Worm (Caenorhabditis elegans) whole organism, L3 larva: ENCODE data around the gene W03C9.6.

ENCODE experiments used
- R02D3.7 ChIP-seq: fragments of 150-350 bp; optimal IDR thresholded peaks from 2 replicates; lab custom pipeline; 2014; ENCODE audit warnings: missing biosample characterization, missing genetic modification characterization
- ZK546.5 ChIP-seq: sonication (generic microtip); optimal IDR thresholded peaks from 2 replicates; lab custom pipeline; 2017; ENCODE audit warnings: missing biosample characterization, missing genetic modification characterization
- aly-2 ChIP-seq: fragments of 150-350 bp; optimal IDR thresholded peaks from 2 replicates; lab custom pipeline; 2014; ENCODE audit warnings: missing biosample characterization, missing genetic modification characterization
- ama-1 ChIP-seq: fragments of 150-350 bp; optimal IDR thresholded peaks from 2 replicates; lab custom pipeline; 2018
- ceh-16 ChIP-seq: sonication (generic microtip); optimal IDR thresholded peaks from 2 replicates; lab custom pipeline; 2017; ENCODE audit warnings: missing biosample characterization, missing genetic modification characterization
- ceh-28 ChIP-seq: fragments of 150-350 bp; optimal IDR thresholded peaks from 2 replicates; lab custom pipeline; 2014; ENCODE audit warnings: missing biosample characterization, missing genetic modification reagents, missing genetic modification characterization
- ceh-82 ChIP-seq: fragments of 150-350 bp; optimal IDR thresholded peaks from 2 replicates; lab custom pipeline; 2014; ENCODE audit warnings: missing biosample characterization, missing genetic modification characterization
- ceh-9 ChIP-seq: sonication (generic microtip); optimal IDR thresholded peaks from 2 replicates; lab custom pipeline; 2018; ENCODE audit warnings: missing biosample characterization, missing genetic modification characterization
- daf-12 ChIP-seq: fragments of 150-350 bp; optimal IDR thresholded peaks from 2 replicates; lab custom pipeline; 2014; ENCODE audit warnings: missing biosample characterization, missing genetic modification reagents, missing genetic modification characterization
- egl-27 ChIP-seq: sonication (generic microtip); optimal IDR thresholded peaks from 4 replicates; lab custom pipeline; 2017; ENCODE audit warnings: missing biosample characterization, missing genetic modification reagents, missing genetic modification characterization
- egl-5 ChIP-seq: fragments of 150-350 bp; optimal IDR thresholded peaks from 2 replicates; lab custom pipeline; 2017; ENCODE audit warnings: missing biosample characterization, missing genetic modification reagents, missing genetic modification characterization, inconsistent platforms
- elt-1 ChIP-seq: fragments of 150-350 bp; optimal IDR thresholded peaks from 2 replicates; lab custom pipeline; 2014; ENCODE audit warnings: missing biosample characterization, missing genetic modification characterization
- elt-2 ChIP-seq: sonication (generic microtip); optimal IDR thresholded peaks from 2 replicates; lab custom pipeline; 2016; ENCODE audit warnings: missing genetic modification reagents, mild to moderate bottlenecking, missing genetic modification characterization, missing compliant biosample characterization
- elt-3 ChIP-seq, 3 experiments: fragments of 150-350 bp in 1 of 3; sonication (generic microtip) in 2 of 3; optimal IDR thresholded peaks; 2 replicates in 2 of 3; 4 replicates in 1 of 3; lab custom pipeline; 2014 to 2017; ENCODE audit warnings: missing biosample characterization in 3 of 3, missing genetic modification characterization in 3 of 3
- eor-1 ChIP-seq, 2 experiments: fragments of 150-350 bp; optimal IDR thresholded peaks; 2 replicates each; lab custom pipeline; 2014 to 2018; ENCODE audit warnings: missing biosample characterization in 2 of 2, missing genetic modification characterization in 2 of 2
- fkh-10 ChIP-seq: sonication (generic microtip); optimal IDR thresholded peaks from 2 replicates; lab custom pipeline; 2017; ENCODE audit warnings: missing biosample characterization, missing genetic modification reagents, missing genetic modification characterization
- fkh-2 ChIP-seq: fragments of 150-350 bp; optimal IDR thresholded peaks from 2 replicates; lab custom pipeline; 2014; ENCODE audit warnings: missing biosample characterization, missing genetic modification reagents, missing genetic modification characterization
- fos-1 ChIP-seq: fragments of 150-350 bp; optimal IDR thresholded peaks from 2 replicates; lab custom pipeline; 2014; ENCODE audit warnings: missing biosample characterization, missing genetic modification characterization
- hmg-11 ChIP-seq: sonication (generic microtip); optimal IDR thresholded peaks from 2 replicates; lab custom pipeline; 2016; ENCODE audit warnings: missing genetic modification characterization, missing compliant biosample characterization
- jun-1 ChIP-seq: fragments of 150-350 bp; optimal IDR thresholded peaks from 2 replicates; lab custom pipeline; 2014; ENCODE audit warnings: missing biosample characterization, missing genetic modification reagents, missing genetic modification characterization
- lin-15B ChIP-seq: fragments of 150-350 bp; optimal IDR thresholded peaks from 2 replicates; lab custom pipeline; 2014; ENCODE audit warnings: missing biosample characterization, missing genetic modification characterization
- lin-39 ChIP-seq: fragments of 150-350 bp; optimal IDR thresholded peaks from 2 replicates; lab custom pipeline; 2018; ENCODE audit warnings: missing biosample characterization, missing genetic modification reagents, missing genetic modification characterization
- lsy-12 ChIP-seq: sonication (generic microtip); optimal IDR thresholded peaks from 2 replicates; lab custom pipeline; 2016; ENCODE audit warnings: mild to moderate bottlenecking, missing genetic modification characterization, missing compliant biosample characterization
- mdl-1 ChIP-seq: fragments of 150-350 bp; optimal IDR thresholded peaks from 2 replicates; lab custom pipeline; 2014; ENCODE audit warnings: missing biosample characterization, missing genetic modification characterization
- mml-1 ChIP-seq: fragments of 150-350 bp; sonication (generic microtip); optimal IDR thresholded peaks from 3 replicates; lab custom pipeline; 2014; ENCODE audit warnings: missing biosample characterization, missing genetic modification characterization
- nfya-1 ChIP-seq: sonication (generic microtip); optimal IDR thresholded peaks from 2 replicates; lab custom pipeline; 2017; ENCODE audit warnings: missing genetic modification characterization, mild to moderate bottlenecking, missing compliant biosample characterization, antibody characterized with exemption, moderate library complexity; ENCODE audit not compliant: insufficient read depth
- nhr-11 ChIP-seq: fragments of 150-350 bp; optimal IDR thresholded peaks from 2 replicates; lab custom pipeline; 2014; ENCODE audit warnings: missing biosample characterization, missing genetic modification characterization
- nhr-12 ChIP-seq: fragments of 150-350 bp; optimal IDR thresholded peaks from 2 replicates; lab custom pipeline; 2014; ENCODE audit warnings: missing biosample characterization, missing genetic modification characterization
- nhr-23 ChIP-seq: fragments of 150-350 bp; optimal IDR thresholded peaks from 2 replicates; lab custom pipeline; 2014; ENCODE audit warnings: missing biosample characterization, missing genetic modification reagents, missing genetic modification characterization
- nhr-237 ChIP-seq: fragments of 150-350 bp; optimal IDR thresholded peaks from 2 replicates; lab custom pipeline; 2014; ENCODE audit warnings: missing biosample characterization, missing genetic modification characterization
- nhr-25 ChIP-seq: sonication (generic microtip); optimal IDR thresholded peaks from 2 replicates; lab custom pipeline; 2017; ENCODE audit warnings: missing biosample characterization, missing genetic modification characterization
- nhr-28 ChIP-seq: fragments of 150-350 bp; optimal IDR thresholded peaks from 2 replicates; lab custom pipeline; 2014; ENCODE audit warnings: missing biosample characterization, missing genetic modification characterization
- nhr-43 ChIP-seq: sonication (generic microtip); optimal IDR thresholded peaks from 2 replicates; lab custom pipeline; 2016; ENCODE audit warnings: mild to moderate bottlenecking, missing genetic modification characterization, missing compliant biosample characterization; ENCODE audit not compliant: poor library complexity, severe bottlenecking
- nhr-67 ChIP-seq: fragments of 150-350 bp; optimal IDR thresholded peaks from 2 replicates; lab custom pipeline; 2014; ENCODE audit warnings: missing biosample characterization, missing genetic modification characterization
- nhr-76 ChIP-seq: fragments of 150-350 bp; sonication (generic microtip); optimal IDR thresholded peaks from 5 replicates; lab custom pipeline; 2014; ENCODE audit warnings: missing biosample characterization, missing genetic modification characterization
- nhr-77 ChIP-seq: fragments of 150-350 bp; optimal IDR thresholded peaks from 2 replicates; lab custom pipeline; 2014; ENCODE audit warnings: missing biosample characterization, missing genetic modification characterization
- pha-4 ChIP-seq: fragments of 150-350 bp; optimal IDR thresholded peaks from 2 replicates; lab custom pipeline; 2014; ENCODE audit warnings: missing biosample characterization, missing genetic modification reagents, missing genetic modification characterization
- pqm-1 ChIP-seq: fragments of 150-350 bp; optimal IDR thresholded peaks from 2 replicates; lab custom pipeline; 2017; ENCODE audit warnings: missing biosample characterization, missing genetic modification characterization, inconsistent platforms
- sea-2 ChIP-seq: fragments of 150-350 bp; sonication (generic microtip); optimal IDR thresholded peaks from 4 replicates; lab custom pipeline; 2014; ENCODE audit warnings: missing biosample characterization, missing genetic modification reagents, missing genetic modification characterization
- skn-1 ChIP-seq: fragments of 150-350 bp; optimal IDR thresholded peaks from 2 replicates; lab custom pipeline; 2014; ENCODE audit warnings: missing biosample characterization, missing genetic modification characterization
- snpc-4 ChIP-seq: fragments of 150-350 bp; optimal IDR thresholded peaks from 2 replicates; lab custom pipeline; 2014; ENCODE audit warnings: missing biosample characterization, missing genetic modification characterization
- tbx-2 ChIP-seq: sonication (generic microtip); optimal IDR thresholded peaks from 2 replicates; lab custom pipeline; 2016; ENCODE audit warnings: mild to moderate bottlenecking, missing genetic modification characterization, missing compliant biosample characterization
- unc-39 ChIP-seq: sonication (generic microtip); optimal IDR thresholded peaks from 4 replicates; lab custom pipeline; 2017; ENCODE audit warnings: missing biosample characterization, missing genetic modification characterization
- unc-62 ChIP-seq: fragments of 150-350 bp; sonication (generic microtip); optimal IDR thresholded peaks from 4 replicates; lab custom pipeline; 2014; ENCODE audit warnings: missing biosample characterization, missing genetic modification reagents, missing genetic modification characterization
- zag-1 ChIP-seq: fragments of 150-350 bp; optimal IDR thresholded peaks from 2 replicates; lab custom pipeline; 2014; ENCODE audit warnings: missing biosample characterization, missing genetic modification characterization
- ztf-11 ChIP-seq: fragments of 150-350 bp; optimal IDR thresholded peaks from 2 replicates; lab custom pipeline; 2014; ENCODE audit warnings: missing biosample characterization, missing genetic modification characterization
- ztf-4 ChIP-seq: fragments of 150-350 bp; optimal IDR thresholded peaks from 2 replicates; lab custom pipeline; 2014; ENCODE audit warnings: missing biosample characterization, missing genetic modification characterization

The W03C9.6 gene

DNA sequence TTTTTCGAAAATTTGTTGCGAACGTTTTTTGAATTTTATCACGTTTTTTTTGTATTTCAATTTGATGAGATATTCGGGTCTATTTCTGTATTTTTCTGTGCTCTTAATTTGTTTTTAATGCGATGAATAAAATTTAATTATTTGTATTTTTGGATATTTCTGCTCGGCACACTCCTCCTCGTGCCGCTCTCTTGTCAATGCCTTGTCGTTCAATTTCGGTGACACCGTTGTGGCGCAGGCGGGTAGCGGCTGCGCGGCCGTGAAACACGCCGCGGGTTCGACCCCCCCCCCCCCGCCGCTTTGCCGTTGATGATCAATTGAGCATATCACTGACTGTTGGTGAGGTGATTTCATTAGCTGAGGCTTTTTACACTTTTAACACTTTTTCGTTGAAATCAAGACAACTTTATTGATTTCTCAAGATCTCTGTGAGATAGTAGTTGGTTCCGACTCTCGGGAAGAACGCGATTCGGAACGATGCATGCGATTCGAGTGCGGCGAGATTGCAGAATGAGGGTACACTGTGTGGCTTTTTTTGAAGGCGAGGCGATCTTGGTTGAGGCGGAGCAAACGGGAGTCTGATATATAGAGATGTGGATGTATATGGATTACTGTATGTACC is 6.4 kb downstream of the W03C9.6 start:
- peak; percentile 16 for TF ChIP-seq lin-15B (tag; lab: Kevin White, UChicago)
- TF ChIP-seq ztf-4 (tag; lab: Kevin White, UChicago), result peak; percentile 22
- no peak for TF ChIP-seq ztf-11 (tag; lab: Kevin White, UChicago)
- TF ChIP-seq nhr-12 (tag; lab: Kevin White, UChicago), result no peak
- TF ChIP-seq nhr-28 (tag; lab: Kevin White, UChicago), result no peak
- no peak for TF ChIP-seq nhr-77 (tag; lab: Kevin White, UChicago)
- TF ChIP-seq nhr-237 (tag; lab: Kevin White, UChicago), result no peak
- TF ChIP-seq nhr-25, result no peak
- TF ChIP-seq daf-12, result no peak
- no peak for TF ChIP-seq fkh-10 (GFP tag; lab: Kevin White, UChicago)
- peak; percentile 15 for TF ChIP-seq nhr-76
- TF ChIP-seq elt-3 (tag; optimal IDR thresholded peaks at IDR 0.05; lab: Kevin White, UChicago), result peak in 1 of 3 experiments; percentile 31
- TF ChIP-seq eor-1 (tag; optimal IDR thresholded peaks at IDR 0.05; lab: Kevin White, UChicago), result no peak
- TF ChIP-seq ama-1 (lab: Kevin White, UChicago), result no peak
- no peak for TF ChIP-seq ceh-16
- TF ChIP-seq tbx-2 (tag; lab: Kevin White, UChicago), result peak; percentile 80
- TF ChIP-seq R02D3.7 (tag; lab: Kevin White, UChicago), result peak; percentile 68
- TF ChIP-seq snpc-4 (tag; lab: Kevin White, UChicago), result peak; percentile 38
- peak; percentile 93 for TF ChIP-seq hmg-11 (tag; lab: Kevin White, UChicago)
- no peak for TF ChIP-seq aly-2
- no peak for TF ChIP-seq fkh-2 (tag; lab: Kevin White, UChicago)
- peak; percentile 57 for TF ChIP-seq elt-2 (tag; lab: Kevin White, UChicago)
- no peak for TF ChIP-seq nhr-67
- TF ChIP-seq ZK546.5 (tag; lab: Kevin White, UChicago), result no peak
- TF ChIP-seq egl-27 (tag; lab: Kevin White, UChicago), result no peak
- TF ChIP-seq unc-62 (GFP tag; lab: Kevin White, UChicago), result no peak
- peak; percentile 62 for TF ChIP-seq nfya-1 (tag; lab: Kevin White, UChicago)
- no peak for TF ChIP-seq mdl-1
- no peak for TF ChIP-seq elt-1
- TF ChIP-seq skn-1, result no peak
- TF ChIP-seq nhr-23 (tag; lab: Kevin White, UChicago), result peak; percentile 12
- peak; percentile 27 for TF ChIP-seq jun-1 (tag; lab: Kevin White, UChicago)
- TF ChIP-seq unc-39, result no peak
- peak; percentile 88 for TF ChIP-seq lsy-12 (tag; lab: Kevin White, UChicago)
- TF ChIP-seq fos-1 (tag; lab: Kevin White, UChicago), result no peak
- peak; percentile 66 for TF ChIP-seq sea-2
- TF ChIP-seq ceh-82 (tag; lab: Kevin White, UChicago), result peak; percentile 36
- no peak for TF ChIP-seq nhr-11 (tag; lab: Kevin White, UChicago)
- no peak for TF ChIP-seq mml-1 (tag; lab: Kevin White, UChicago)
- peak; percentile 36 for TF ChIP-seq ceh-28 (tag; lab: Kevin White, UChicago)
- TF ChIP-seq nhr-43 (tag; lab: Kevin White, UChicago), result peak; percentile 55
- TF ChIP-seq zag-1 (tag; lab: Kevin White, UChicago), result no peak
- TF ChIP-seq ceh-9, result no peak
- no peak for TF ChIP-seq pqm-1 (tag; lab: Kevin White, UChicago)
- peak; percentile 73 for TF ChIP-seq pha-4 (tag; lab: Kevin White, UChicago)
- no peak for TF ChIP-seq egl-5 (tag; lab: Kevin White, UChicago)
- TF ChIP-seq lin-39, result peak; percentile 89
